Worm (Caenorhabditis elegans): ENCODE measurements around the gene clec-85.
"Not testable (repeated sequence)": the region's sequence is repeated elsewhere in the genome, so short reads cannot be mapped to it uniquely, and the experiment has no call there.

The clec-85 gene

ce11 chrIV:2850586-2850985, at the start of gene clec-85:
Gene clec-85, plus strand, starts transcription at chrIV:2850886.
- TF ChIP-seq ceh-31 (tag; optimal IDR thresholded peaks at IDR 0.05), result no peak
- no peak for TF ChIP-seq dmd-4 (tag; optimal IDR thresholded peaks at IDR 0.05; ENCODE audit: borderline replicate concordance)
- TF ChIP-seq T23F11.4 (GFP tag; optimal IDR thresholded peaks at IDR 0.05), result no peak
- no peak for TF ChIP-seq ceh-14 (tag; optimal IDR thresholded peaks at IDR 0.05)
- no peak for TF ChIP-seq hlh-6 (tag; optimal IDR thresholded peaks at IDR 0.05)
- TF ChIP-seq mec-3 (tag; optimal IDR thresholded peaks at IDR 0.05; ENCODE audit: borderline replicate concordance), result no peak
- no peak for TF ChIP-seq pha-2 (tag; optimal IDR thresholded peaks at IDR 0.05)
- TF ChIP-seq ztf-16 (tag; optimal IDR thresholded peaks at IDR 0.05), result no peak
- no peak for TF ChIP-seq ets-4 (tag; optimal IDR thresholded peaks at IDR 0.05)
- no peak for TF ChIP-seq rnt-1 (tag; optimal IDR thresholded peaks at IDR 0.05)
- no peak for TF ChIP-seq hlh-8 (tag; optimal IDR thresholded peaks at IDR 0.05)
- no peak for TF ChIP-seq sdc-2 (tag; optimal IDR thresholded peaks at IDR 0.05)
- TF ChIP-seq ref-2 (tag; optimal IDR thresholded peaks at IDR 0.05), result no peak
- TF ChIP-seq madf-2 (tag; optimal IDR thresholded peaks at IDR 0.05), result no peak
- no peak for TF ChIP-seq fax-1 (tag; optimal IDR thresholded peaks at IDR 0.05)
- TF ChIP-seq fkh-10 (GFP tag; optimal IDR thresholded peaks at IDR 0.05), result no peak
- no peak for TF ChIP-seq ceh-45 (GFP tag; IDR thresholded peaks at IDR 0.05)
- TF ChIP-seq ceh-18 (tag; optimal IDR thresholded peaks at IDR 0.05), result no peak
- no peak for TF ChIP-seq pha-4 (tag; optimal IDR thresholded peaks at IDR 0.05)

- TF ChIP-seq eyg-1 (tag; optimal IDR thresholded peaks at IDR 0.05) (no peak), odd-2 (tag; optimal IDR thresholded peaks at IDR 0.05) (no peak), pqm-1 (tag; optimal IDR thresholded peaks at IDR 0.05) (no peak), ceh-2 (tag; optimal IDR thresholded peaks at IDR 0.05) (no peak), pha-4 (tag; optimal IDR thresholded peaks at IDR 0.05) (no peak), elt-2 (tag; optimal IDR thresholded peaks at IDR 0.05) (no peak), Y22D7AL.16 (tag; optimal IDR thresholded peaks at IDR 0.05) (no peak), ceh-14 (tag; optimal IDR thresholded peaks at IDR 0.05) (no peak), hlh-30 (tag; optimal IDR thresholded peaks at IDR 0.05; ENCODE audit: insufficient read depth) (peak; percentile 54), gmeb-2 (tag; optimal IDR thresholded peaks at IDR 0.05) (no peak), ets-4 (tag; optimal IDR thresholded peaks at IDR 0.05) (no peak), C08G9.2 (tag; optimal IDR thresholded peaks at IDR 0.05) (peak; percentile 15)
These were observed 49.7 kb upstream of the clec-85 start for ce11 chrIV:2801004-2801403.

- TF ChIP-seq zip-5 (tag; optimal IDR thresholded peaks at IDR 0.05); ceh-6 (GFP tag; optimal IDR thresholded peaks at IDR 0.05); ref-2 (tag; optimal IDR thresholded peaks at IDR 0.05): not testable (repeated sequence)
These were observed 49.1 kb upstream of the clec-85 start, which contains the start of gene Y54G2A.44 for ce11 chrIV:2801558-2801957. Gene Y54G2A.44, plus strand, starts transcription at chrIV:2801858.

ce11 chrIV:2802193-2802592, 48.5 kb upstream of the clec-85 start:
- TF ChIP-seq ceh-6 (GFP tag; optimal IDR thresholded peaks at IDR 0.05), result peak; percentile 38
- no peak for TF ChIP-seq odd-2 (tag; optimal IDR thresholded peaks at IDR 0.05)
- TF ChIP-seq C08G9.2 (tag; optimal IDR thresholded peaks at IDR 0.05), result peak; percentile 46
- TF ChIP-seq dmd-4 (tag; optimal IDR thresholded peaks at IDR 0.05; ENCODE audit: borderline replicate concordance), result no peak
- TF ChIP-seq gmeb-2 (tag; optimal IDR thresholded peaks at IDR 0.05), result peak; percentile 14
- peak; percentile 4 for TF ChIP-seq che-1 (tag; optimal IDR thresholded peaks at IDR 0.05)
- TF ChIP-seq unc-3 (GFP tag; conservative IDR thresholded peaks at IDR 0.05), result no peak
- no peak for TF ChIP-seq unc-3 (tag; optimal IDR thresholded peaks at IDR 0.05)
- no peak for TF ChIP-seq ceh-31 (tag; optimal IDR thresholded peaks at IDR 0.05)
- TF ChIP-seq C38D4.7 (GFP tag; optimal IDR thresholded peaks at IDR 0.05), result peak; percentile 32
- TF ChIP-seq ets-4 (tag; optimal IDR thresholded peaks at IDR 0.05), result no peak
- TF ChIP-seq ceh-48 (tag; optimal IDR thresholded peaks at IDR 0.05), result no peak
- TF ChIP-seq nhr-232 (tag; optimal IDR thresholded peaks at IDR 0.05), result peak; percentile 29
- no peak for TF ChIP-seq ceh-30 (tag; optimal IDR thresholded peaks at IDR 0.05)
- peak; percentile 7 for TF ChIP-seq tbx-2 (tag; optimal IDR thresholded peaks at IDR 0.05)
- no peak for TF ChIP-seq pqm-1 (tag; optimal IDR thresholded peaks at IDR 0.05)
